Fruit fly (Drosophila melanogaster) whole organism, embryonic: ENCODE results near the gene Oatp74D.
A peak's percentile ranks its signal among the peaks of the same experiment; 100 is the strongest.

Experiments
- Ada2b ChIP-seq: fragments of 200-800 bp; sonication (Bioruptor generic); IDR thresholded peaks from 2 replicates; pipeline ENCODE4 v1.3.6; 2022; ENCODE audit warnings: missing biosample characterization, missing genetic modification characterization
- Atf-2 ChIP-seq: fragments of 200-800 bp; sonication (Bioruptor generic); optimal IDR thresholded peaks from 2 replicates; lab custom pipeline; 2016; ENCODE audit warnings: missing biosample characterization, missing genetic modification characterization
- B-H1 ChIP-seq: fragments of 200-800 bp; sonication (Bioruptor generic); IDR thresholded peaks from 3 replicates; pipeline ENCODE4 v1.3.6; 2022; ENCODE audit warnings: missing biosample characterization, missing genetic modification characterization
- CG11723 ChIP-seq: fragments of 200-800 bp; sonication (Bioruptor generic); optimal IDR thresholded peaks from 2 replicates; lab custom pipeline; 2017; ENCODE audit warnings: missing biosample characterization, mild to moderate bottlenecking, missing genetic modification characterization
- CG12071 ChIP-seq: fragments of 200-800 bp; sonication (Bioruptor generic); optimal IDR thresholded peaks from 3 replicates; lab custom pipeline; 2018; ENCODE audit warnings: missing biosample characterization, mild to moderate bottlenecking, missing genetic modification characterization
- CG12236 ChIP-seq: fragments of 200-800 bp; sonication (Bioruptor generic); optimal IDR thresholded peaks from 2 replicates; lab custom pipeline; 2016; ENCODE audit warnings: missing biosample characterization, missing genetic modification characterization
- CG12659 ChIP-seq: fragments of 200-800 bp; sonication (Bioruptor generic); optimal IDR thresholded peaks from 3 replicates; lab custom pipeline; 2017; ENCODE audit warnings: mild to moderate bottlenecking, missing biosample characterization, missing genetic modification reagents, missing genetic modification characterization
- CG15073 ChIP-seq: fragments of 200-800 bp; sonication (Bioruptor generic); optimal IDR thresholded peaks from 2 replicates; lab custom pipeline; 2016; ENCODE audit warnings: missing biosample characterization, missing genetic modification characterization
- CG16815 ChIP-seq: fragments of 200-800 bp; sonication (Bioruptor generic); optimal IDR thresholded peaks from 3 replicates; lab custom pipeline; 2017; ENCODE audit warnings: missing biosample characterization, mild to moderate bottlenecking, missing genetic modification characterization
- CG17186 ChIP-seq: fragments of 200-800 bp; sonication (Bioruptor generic); optimal IDR thresholded peaks from 3 replicates; lab custom pipeline; 2017; ENCODE audit warnings: missing biosample characterization, missing genetic modification reagents, missing genetic modification characterization
- CG17802 ChIP-seq: fragments of 200-800 bp; sonication (Bioruptor generic); optimal IDR thresholded peaks from 2 replicates; lab custom pipeline; 2018; ENCODE audit warnings: missing biosample characterization, mild to moderate bottlenecking, missing genetic modification characterization, moderate library complexity
- CG17829 ChIP-seq: fragments of 200-800 bp; optimal IDR thresholded peaks from 2 replicates; lab custom pipeline; 2019; ENCODE audit warnings: missing biosample characterization, mild to moderate bottlenecking, missing genetic modification characterization, moderate library complexity
- CG17912 ChIP-seq: fragments of 200-800 bp; sonication (Bioruptor generic); optimal IDR thresholded peaks from 2 replicates; lab custom pipeline; 2018; ENCODE audit warnings: missing biosample characterization, mild to moderate bottlenecking, missing genetic modification characterization
- CG18764 ChIP-seq: fragments of 200-800 bp; sonication (Bioruptor generic); optimal IDR thresholded peaks from 3 replicates; lab custom pipeline; 2016; ENCODE audit warnings: missing biosample characterization, missing genetic modification characterization
- CG2120 ChIP-seq: fragments of 200-800 bp; sonication (Bioruptor generic); optimal IDR thresholded peaks from 3 replicates; lab custom pipeline; 2016; ENCODE audit warnings: missing biosample characterization, missing genetic modification characterization
- CG2678 ChIP-seq: fragments of 200-800 bp; sonication (Bioruptor generic); optimal IDR thresholded peaks from 3 replicates; lab custom pipeline; 2019; ENCODE audit warnings: missing biosample characterization, mild to moderate bottlenecking, missing genetic modification characterization, moderate library complexity
- CG2875 ChIP-seq: fragments of 200-800 bp; sonication (Bioruptor generic); optimal IDR thresholded peaks from 2 replicates; lab custom pipeline; 2017; ENCODE audit warnings: missing biosample characterization, mild to moderate bottlenecking, missing genetic modification characterization, missing genetic modification reagents
- CG30403 ChIP-seq: fragments of 200-800 bp; sonication (Bioruptor generic); optimal IDR thresholded peaks from 3 replicates; lab custom pipeline; 2016; ENCODE audit warnings: missing biosample characterization, missing genetic modification characterization
- CG30431 ChIP-seq: fragments of 200-800 bp; sonication (Bioruptor generic); optimal IDR thresholded peaks from 2 replicates; lab custom pipeline; 2017; ENCODE audit warnings: missing biosample characterization, missing genetic modification characterization
- CG4360 ChIP-seq: fragments of 200-800 bp; sonication (Bioruptor generic); IDR thresholded peaks from 2 replicates; pipeline ENCODE4 v1.3.6; 2022; ENCODE audit warnings: missing biosample characterization, missing genetic modification characterization
- CG7987 ChIP-seq: fragments of 200-800 bp; sonication (Bioruptor generic); optimal IDR thresholded peaks from 2 replicates; lab custom pipeline; 2018; ENCODE audit warnings: missing biosample characterization, mild to moderate bottlenecking, missing genetic modification characterization, moderate library complexity
- CG8478 ChIP-seq: fragments of >200 bp; optimal IDR thresholded peaks from 2 replicates; lab custom pipeline; 2018
- CTCF ChIP-seq: fragments of 200-800 bp; sonication (Bioruptor generic); optimal IDR thresholded peaks from 2 replicates; lab custom pipeline; 2017; ENCODE audit warnings: missing biosample characterization, mild to moderate bottlenecking, missing genetic modification characterization, moderate library complexity
- Dip2 ChIP-seq: fragments of 200-800 bp; sonication (Bioruptor generic); IDR thresholded peaks from 2 replicates; pipeline ENCODE4 v1.3.6; 2022; ENCODE audit warnings: missing biosample characterization, missing genetic modification characterization
- Dref ChIP-seq: fragments of 200-800 bp; sonication (Bioruptor generic); IDR thresholded peaks from 2 replicates; pipeline ENCODE4 v1.3.6; 2022; ENCODE audit warnings: missing biosample characterization, missing genetic modification characterization
- Fer1 ChIP-seq: fragments of 200-800 bp; sonication (Bioruptor generic); optimal IDR thresholded peaks from 2 replicates; lab custom pipeline; 2017; ENCODE audit warnings: missing biosample characterization, mild to moderate bottlenecking, missing genetic modification characterization
- H2.0 ChIP-seq: fragments of 200-800 bp; sonication (Bioruptor generic); IDR thresholded peaks from 2 replicates; pipeline ENCODE4 v1.3.6; 2022; ENCODE audit warnings: missing biosample characterization, missing genetic modification characterization
- Hand ChIP-seq: fragments of 200-800 bp; sonication (Bioruptor generic); optimal IDR thresholded peaks from 2 replicates; lab custom pipeline; 2017; ENCODE audit warnings: mild to moderate bottlenecking, missing biosample characterization, missing genetic modification reagents, missing genetic modification characterization
- Hmx ChIP-seq: fragments of 200-800 bp; sonication (Bioruptor generic); optimal IDR thresholded peaks from 2 replicates; lab custom pipeline; 2016; ENCODE audit warnings: missing biosample characterization, missing genetic modification characterization
- Hr3 ChIP-seq: fragments of 200-800 bp; sonication (Bioruptor generic); optimal IDR thresholded peaks from 3 replicates; lab custom pipeline; 2016; ENCODE audit warnings: missing biosample characterization, missing genetic modification characterization
- Lim3 ChIP-seq: fragments of 200-800 bp; sonication (Bioruptor generic); IDR thresholded peaks from 2 replicates; pipeline ENCODE4 v1.3.6; 2022; ENCODE audit warnings: missing biosample characterization, missing genetic modification characterization
- MTF-1 ChIP-seq: fragments of 200-800 bp; sonication (Bioruptor generic); optimal IDR thresholded peaks from 2 replicates; lab custom pipeline; 2018; ENCODE audit warnings: missing biosample characterization, mild to moderate bottlenecking, missing genetic modification characterization, borderline replicate concordance
- Meics ChIP-seq: fragments of 200-800 bp; sonication (Bioruptor generic); optimal IDR thresholded peaks from 2 replicates; lab custom pipeline; 2017; ENCODE audit warnings: missing biosample characterization, mild to moderate bottlenecking, missing genetic modification characterization
- Ravus ChIP-seq: fragments of 200-800 bp; sonication (Bioruptor generic); IDR thresholded peaks from 2 replicates; pipeline ENCODE4 v1.3.6; 2022; ENCODE audit warnings: missing biosample characterization, missing genetic modification characterization
- Sox100B ChIP-seq: fragments of 200-800 bp; sonication (Bioruptor generic); optimal IDR thresholded peaks from 3 replicates; lab custom pipeline; 2018; ENCODE audit warnings: missing biosample characterization, mild to moderate bottlenecking, missing genetic modification characterization
- az2 ChIP-seq: fragments of 200-800 bp; sonication (Bioruptor generic); optimal IDR thresholded peaks from 3 replicates; lab custom pipeline; 2016; ENCODE audit warnings: missing biosample characterization, missing genetic modification characterization
- cas ChIP-seq: fragments of 200-800 bp; sonication (Bioruptor generic); IDR thresholded peaks from 2 replicates; pipeline ENCODE4 v1.3.6; 2022; ENCODE audit warnings: missing biosample characterization, missing genetic modification characterization
- corto ChIP-seq: fragments of 200-800 bp; sonication (Bioruptor generic); optimal IDR thresholded peaks from 2 replicates; lab custom pipeline; 2016; ENCODE audit warnings: missing biosample characterization, mild to moderate bottlenecking, missing genetic modification characterization, moderate library complexity
- crol ChIP-seq: fragments of 200-800 bp; sonication (Bioruptor generic); IDR thresholded peaks from 2 replicates; pipeline ENCODE4 v1.3.6; 2022; ENCODE audit warnings: missing biosample characterization, missing genetic modification characterization
- ewg ChIP-seq: fragments of 200-800 bp; sonication (Bioruptor generic); optimal IDR thresholded peaks from 3 replicates; lab custom pipeline; 2017; ENCODE audit warnings: mild to moderate bottlenecking, missing biosample characterization, missing genetic modification reagents, missing genetic modification characterization
- fd3F ChIP-seq: fragments of 200-800 bp; sonication (Bioruptor generic); optimal IDR thresholded peaks from 2 replicates; lab custom pipeline; 2018; ENCODE audit warnings: missing biosample characterization, mild to moderate bottlenecking, missing genetic modification characterization, moderate library complexity
- ham ChIP-seq: fragments of 200-800 bp; sonication (Bioruptor generic); IDR thresholded peaks from 2 replicates; pipeline ENCODE4 v1.3.6; 2022; ENCODE audit warnings: missing biosample characterization, missing genetic modification characterization
- kni ChIP-seq: fragments of 200-800 bp; sonication (Bioruptor generic); optimal IDR thresholded peaks from 3 replicates; lab custom pipeline; 2017; ENCODE audit warnings: mild to moderate bottlenecking, missing biosample characterization, missing genetic modification reagents, missing genetic modification characterization
- lmd ChIP-seq: fragments of 200-800 bp; sonication (Bioruptor generic); IDR thresholded peaks from 2 replicates; pipeline ENCODE4 v1.3.6; 2022; ENCODE audit warnings: missing biosample characterization, missing genetic modification characterization
- mirr ChIP-seq: fragments of 200-800 bp; sonication (Bioruptor generic); optimal IDR thresholded peaks from 3 replicates; lab custom pipeline; 2018; ENCODE audit warnings: missing biosample characterization, mild to moderate bottlenecking, missing genetic modification characterization
- nom ChIP-seq: fragments of 200-800 bp; sonication (Bioruptor generic); optimal IDR thresholded peaks from 2 replicates; lab custom pipeline; 2017; ENCODE audit warnings: missing biosample characterization, missing genetic modification characterization, mild to moderate bottlenecking, moderate library complexity, missing genetic modification reagents
- pros ChIP-seq: fragments of 200-800 bp; sonication (Bioruptor generic); optimal IDR thresholded peaks from 3 replicates; lab custom pipeline; 2019; ENCODE audit warnings: missing biosample characterization, mild to moderate bottlenecking, missing genetic modification characterization, moderate library complexity
- rib ChIP-seq: fragments of 200-800 bp; sonication (Bioruptor generic); IDR thresholded peaks from 2 replicates; pipeline ENCODE4 v1.3.6; 2022; ENCODE audit warnings: missing biosample characterization, missing genetic modification characterization
- salm ChIP-seq: fragments of 200-800 bp; sonication (Bioruptor generic); optimal IDR thresholded peaks from 2 replicates; lab custom pipeline; 2018; ENCODE audit warnings: missing biosample characterization, mild to moderate bottlenecking, missing genetic modification characterization
- ssp ChIP-seq: fragments of 200-800 bp; sonication (Bioruptor generic); IDR thresholded peaks from 2 replicates; pipeline ENCODE4 v1.3.6; 2022; ENCODE audit warnings: missing biosample characterization, missing genetic modification characterization
- wdn ChIP-seq: fragments of 200-800 bp; sonication (Bioruptor generic); IDR thresholded peaks from 2 replicates; pipeline ENCODE4 v1.3.6; 2022; ENCODE audit warnings: missing biosample characterization, missing genetic modification characterization
- z ChIP-seq: fragments of 200-800 bp; sonication (Bioruptor generic); IDR thresholded peaks from 3 replicates; pipeline ENCODE4 v1.3.6; 2022; ENCODE audit warnings: missing biosample characterization, missing genetic modification characterization
- zen ChIP-seq: fragments of 200-800 bp; sonication (Bioruptor generic); optimal IDR thresholded peaks from 3 replicates; lab custom pipeline; 2018; ENCODE audit warnings: missing biosample characterization, mild to moderate bottlenecking, missing genetic modification characterization, moderate library complexity

The Oatp74D gene

dm6 chr3L:17475979-17476393 lies 10.9 kb upstream of the Oatp74D start, which contains the start of gene CG34250 (continued):
- no peak for TF ChIP-seq CG17912
- peak; percentile 39 for TF ChIP-seq zen (tag; lab: Kevin White, UChicago)
- no peak for TF ChIP-seq Hand (GFP tag; lab: Kevin White, UChicago)
- no peak for TF ChIP-seq lmd (GFP tag; lab: Robert Waterston, UW)
- TF ChIP-seq cas (GFP tag; lab: Robert Waterston, UW), result no peak
- TF ChIP-seq corto (GFP tag; lab: Kevin White, UChicago), result peak; percentile 51
- TF ChIP-seq CG30403 (GFP tag; lab: Kevin White, UChicago), result peak; percentile 32
- TF ChIP-seq kni (GFP tag; lab: Kevin White, UChicago), result no peak
- TF ChIP-seq wdn, result no peak
- peak; percentile 45 for TF ChIP-seq CG18764 (GFP tag; lab: Kevin White, UChicago)
- TF ChIP-seq CG4360 (GFP tag; lab: Robert Waterston, UW), result no peak
- no peak for TF ChIP-seq B-H1
- no peak for TF ChIP-seq Sox100B (GFP tag; lab: Kevin White, UChicago)
- TF ChIP-seq CG17186 (GFP tag; lab: Kevin White, UChicago), result peak; percentile 14
- TF ChIP-seq CG7987 (GFP tag; lab: Kevin White, UChicago), result no peak
- no peak for TF ChIP-seq salm
- TF ChIP-seq CG2120 (GFP tag; lab: Kevin White, UChicago), result peak; percentile 67
- TF ChIP-seq CG17802 (tag; lab: Kevin White, UChicago), result no peak
- no peak for TF ChIP-seq Dip2 (GFP tag; lab: Robert Waterston, UW)
- TF ChIP-seq Atf-2 (GFP tag; lab: Kevin White, UChicago), result no peak
- no peak for TF ChIP-seq CG12071 (GFP tag; lab: Kevin White, UChicago)
- no peak for TF ChIP-seq H2.0
- no peak for TF ChIP-seq Ravus (GFP tag; lab: Robert Waterston, UW)
- no peak for TF ChIP-seq ewg (GFP tag; lab: Kevin White, UChicago)
- no peak for TF ChIP-seq Lim3 (GFP tag; lab: Robert Waterston, UW)
- peak; percentile 15 for TF ChIP-seq CG2678 (tag; lab: Kevin White, UChicago)
- TF ChIP-seq CG16815 (GFP tag; lab: Kevin White, UChicago), result no peak
- TF ChIP-seq Dref (GFP tag; lab: Robert Waterston, UW), result peak; percentile 89
- TF ChIP-seq Hr3 (GFP tag; lab: Kevin White, UChicago), result peak; percentile 15
- TF ChIP-seq MTF-1 (GFP tag; lab: Kevin White, UChicago), result no peak
- TF ChIP-seq mirr, result no peak
- TF ChIP-seq z (GFP tag; lab: Robert Waterston, UW), result no peak
- TF ChIP-seq Fer1, result peak; percentile 30
- no peak for TF ChIP-seq CG11723 (GFP tag; lab: Kevin White, UChicago)
- peak; percentile 35 for TF ChIP-seq Meics (GFP tag; lab: Kevin White, UChicago)
- peak; percentile 45; the same call in 1 of the 2 replicates for TF ChIP-seq rib (GFP tag; lab: Robert Waterston, UW)
- no peak for TF ChIP-seq pros (GFP tag; lab: Kevin White, UChicago)
- TF ChIP-seq fd3F (GFP tag; lab: Kevin White, UChicago), result no peak
- TF ChIP-seq CG8478, result no peak
- no peak for TF ChIP-seq CG2875 (GFP tag; lab: Kevin White, UChicago)
- no peak; the same call in 1 of the 2 replicates for TF ChIP-seq Ada2b (GFP tag; lab: Robert Waterston, UW)
- TF ChIP-seq CG15073 (GFP tag; lab: Kevin White, UChicago), result no peak
- peak; percentile 66 for TF ChIP-seq CTCF (GFP tag; lab: Kevin White, UChicago)
- TF ChIP-seq ssp, result no peak
- TF ChIP-seq ham (GFP tag; lab: Robert Waterston, UW), result no peak
- no peak for TF ChIP-seq Hmx (GFP tag; lab: Kevin White, UChicago)
- no peak for TF ChIP-seq CG12236 (GFP tag; lab: Kevin White, UChicago)
- peak; percentile 79 for TF ChIP-seq CG12659 (GFP tag; lab: Kevin White, UChicago)
- no peak for TF ChIP-seq nom (GFP tag; lab: Kevin White, UChicago)
- TF ChIP-seq CG17829 (tag; lab: Kevin White, UChicago), result peak; percentile 62
- no peak for TF ChIP-seq crol (GFP tag; lab: Robert Waterston, UW)
- TF ChIP-seq CG30431 (GFP tag; lab: Kevin White, UChicago), result no peak
- TF ChIP-seq az2, result peak; percentile 18
